Fruit fly (Drosophila melanogaster) whole organism, wandering third instar larva: ENCODE results near the gene Sp1.

Experiments
- CG9705 ChIP-seq: fragments of 200-800 bp; sonication (Bioruptor generic); optimal IDR thresholded peaks from 2 replicates; lab custom pipeline; 2018; ENCODE audit warnings: missing biosample characterization, mild to moderate bottlenecking, missing genetic modification characterization
- tai ChIP-seq: sonication (Bioruptor generic); optimal IDR thresholded peaks from 2 replicates; lab custom pipeline; 2016; ENCODE audit warnings: missing biosample characterization, missing genetic modification characterization

DNA sequence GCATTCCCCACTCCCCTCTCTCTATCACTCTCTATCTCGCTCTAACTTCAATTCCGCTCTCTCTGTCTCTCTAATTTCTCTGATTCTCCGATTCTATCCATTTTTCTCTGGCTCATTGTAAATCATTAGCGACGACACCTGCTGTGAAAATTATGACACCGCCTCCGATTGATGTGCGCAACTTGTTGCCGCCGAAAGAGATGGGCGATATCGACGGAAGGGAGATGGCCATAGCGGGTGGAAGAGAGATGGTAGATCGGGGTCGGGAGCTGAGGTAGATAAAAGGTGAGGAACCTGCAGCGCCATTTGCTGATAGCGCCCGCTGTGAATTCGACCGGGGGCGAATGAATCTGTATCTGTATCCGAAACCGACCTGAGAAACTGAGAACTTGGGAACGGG is 20.3 kb downstream of the Sp1 start:
- TF ChIP-seq CG9705, result no peak
- TF ChIP-seq tai (GFP tag; lab: Kevin White, UChicago), result no peak
